Worm (Caenorhabditis elegans) whole organism, L4 larva: ENCODE data around the gene ZK154.6.

Experiments used
- D1046.2 ChIP-seq: fragments of 200-800 bp; sonication (Bioruptor generic); IDR thresholded peaks from 2 replicates; pipeline ENCODE4 v1.3.6; 2022; ENCODE audit warnings: missing genetic modification characterization, missing compliant biosample characterization
- F10B5.3 ChIP-seq: sonication (generic microtip); optimal IDR thresholded peaks from 2 replicates; lab custom pipeline; 2016; ENCODE audit warnings: mild to moderate bottlenecking, missing genetic modification characterization, missing compliant biosample characterization
- F37D6.2 ChIP-seq: sonication (generic microtip); optimal IDR thresholded peaks from 2 replicates; lab custom pipeline; 2016; ENCODE audit warnings: mild to moderate bottlenecking, missing genetic modification characterization, missing compliant biosample characterization
- F49E8.2 ChIP-seq: sonication (generic microtip); optimal IDR thresholded peaks from 2 replicates; lab custom pipeline; 2016; ENCODE audit warnings: missing compliant biosample characterization, mild to moderate bottlenecking, missing genetic modification characterization, borderline replicate concordance
- R02D3.7 ChIP-seq: fragments of 150-350 bp; sonication (generic microtip); optimal IDR thresholded peaks from 3 replicates; lab custom pipeline; 2014; ENCODE audit warnings: missing biosample characterization, missing genetic modification characterization
- T26A8.4 ChIP-seq: fragments of 200-800 bp; sonication (Bioruptor generic); IDR thresholded peaks from 2 replicates; pipeline ENCODE4 v1.3.6; 2022; ENCODE audit warnings: missing genetic modification characterization, missing compliant biosample characterization
- Y48G9A.11 ChIP-seq: fragments of 200-800 bp; sonication (Bioruptor generic); IDR thresholded peaks from 2 replicates; pipeline ENCODE4 v1.3.6; 2022; ENCODE audit warnings: missing genetic modification reagents, missing genetic modification characterization, missing compliant biosample characterization
- ZK337.2 ChIP-seq: fragments of 200-800 bp; sonication (Bioruptor generic); IDR thresholded peaks from 2 replicates; pipeline ENCODE4 v1.3.6; 2022; ENCODE audit warnings: missing genetic modification reagents, missing genetic modification characterization, missing compliant biosample characterization
- ZK546.5 ChIP-seq, 2 experiments: sonication (generic microtip); optimal IDR thresholded peaks; 2 replicates each; lab custom pipeline; 2017; ENCODE audit warnings: missing biosample characterization in 2 of 2, missing genetic modification characterization in 2 of 2
- arid-1 ChIP-seq: fragments of 200-800 bp; sonication (Bioruptor generic); conservative IDR thresholded peaks from 2 replicates; pipeline ENCODE4 v1.3.6; 2022; ENCODE audit warnings: missing genetic modification reagents, missing genetic modification characterization, missing compliant biosample characterization
- ceh-20 ChIP-seq: fragments of 200-800 bp; sonication (Bioruptor generic); IDR thresholded peaks from 2 replicates; pipeline ENCODE4 v1.3.6; 2022; ENCODE audit warnings: missing genetic modification reagents, missing genetic modification characterization, missing compliant biosample characterization
- ceh-28 ChIP-seq: fragments of 150-350 bp; optimal IDR thresholded peaks from 2 replicates; lab custom pipeline; 2014; ENCODE audit warnings: missing biosample characterization, missing genetic modification reagents, missing genetic modification characterization
- ceh-62 ChIP-seq: sonication (generic microtip); optimal IDR thresholded peaks from 2 replicates; lab custom pipeline; 2017; ENCODE audit warnings: missing biosample characterization, missing genetic modification characterization
- ceh-82 ChIP-seq: sonication (generic microtip); optimal IDR thresholded peaks from 2 replicates; lab custom pipeline; 2017; ENCODE audit warnings: missing biosample characterization, missing genetic modification characterization
- ces-1 ChIP-seq: fragments of 150-350 bp; sonication (generic microtip); optimal IDR thresholded peaks from 4 replicates; lab custom pipeline; 2014; ENCODE audit warnings: missing biosample characterization, missing genetic modification reagents, missing genetic modification characterization
- cey-2 ChIP-seq: sonication (generic microtip); optimal IDR thresholded peaks from 3 replicates; lab custom pipeline; 2017; ENCODE audit warnings: missing genetic modification characterization, mild to moderate bottlenecking, missing compliant biosample characterization, antibody characterized with exemption, borderline replicate concordance; ENCODE audit not compliant: insufficient read depth
- ctbp-1 ChIP-seq: fragments of 200-800 bp; sonication (Bioruptor generic); IDR thresholded peaks from 2 replicates; pipeline ENCODE4 v1.3.6; 2022; ENCODE audit warnings: missing genetic modification reagents, missing genetic modification characterization, missing compliant biosample characterization
- daf-19 ChIP-seq: fragments of 200-800 bp; sonication (Bioruptor generic); conservative IDR thresholded peaks from 2 replicates; pipeline ENCODE4 v1.3.6; 2022; ENCODE audit warnings: missing genetic modification characterization, missing compliant biosample characterization
- daf-8 ChIP-seq: fragments of 200-800 bp; sonication (Bioruptor generic); IDR thresholded peaks from 2 replicates; pipeline ENCODE4 v1.3.6; 2022; ENCODE audit warnings: missing genetic modification characterization, missing compliant biosample characterization
- dmd-8 ChIP-seq: fragments of 200-800 bp; sonication (Bioruptor generic); IDR thresholded peaks from 2 replicates; pipeline ENCODE4 v1.3.6; 2022; ENCODE audit warnings: missing genetic modification characterization, missing compliant biosample characterization
- dmd-9 ChIP-seq: fragments of 200-800 bp; sonication (Bioruptor generic); IDR thresholded peaks from 2 replicates; pipeline ENCODE4 v1.3.6; 2022; ENCODE audit warnings: missing genetic modification reagents, missing genetic modification characterization, missing compliant biosample characterization
- dpl-1 ChIP-seq: fragments of 150-350 bp; optimal IDR thresholded peaks from 2 replicates; lab custom pipeline; 2014; ENCODE audit warnings: missing biosample characterization, missing genetic modification reagents, missing genetic modification characterization
- dve-1 ChIP-seq: sonication (generic microtip); optimal IDR thresholded peaks from 2 replicates; lab custom pipeline; 2017; ENCODE audit warnings: antibody characterized with exemption, mild to moderate bottlenecking, missing genetic modification characterization, missing compliant biosample characterization; ENCODE audit not compliant: insufficient read depth
- fkh-10 ChIP-seq: fragments of 150-350 bp; optimal IDR thresholded peaks from 2 replicates; lab custom pipeline; 2014; ENCODE audit warnings: missing biosample characterization, missing genetic modification reagents, missing genetic modification characterization
- gei-8 ChIP-seq: fragments of 200-800 bp; sonication (Bioruptor generic); optimal IDR thresholded peaks from 2 replicates; lab custom pipeline; 2018; ENCODE audit warnings: mild to moderate bottlenecking, missing genetic modification characterization, missing compliant biosample characterization
- hif-1 ChIP-seq, 2 experiments: sonication (generic microtip); optimal IDR thresholded peaks; 2 replicates each; lab custom pipeline; 2016 to 2017; ENCODE audit warnings: missing compliant biosample characterization in 2 of 2, missing genetic modification characterization in 2 of 2, missing genetic modification reagents in 2 of 2, missing genotype in 2 of 2, mild to moderate bottlenecking in 1 of 2
- hlh-30 ChIP-seq: sonication (generic microtip); optimal IDR thresholded peaks from 2 replicates; lab custom pipeline; 2017; ENCODE audit warnings: antibody characterized with exemption, mild to moderate bottlenecking, missing genetic modification characterization, missing compliant biosample characterization; ENCODE audit not compliant: insufficient read depth
- hmg-1.1 ChIP-seq: fragments of 200-800 bp; sonication (Bioruptor generic); IDR thresholded peaks from 2 replicates; pipeline ENCODE4 v1.3.6; 2022; ENCODE audit warnings: missing genetic modification reagents, missing genetic modification characterization, missing compliant biosample characterization
- lim-7 ChIP-seq: fragments of 200-800 bp; sonication (Bioruptor generic); IDR thresholded peaks from 2 replicates; pipeline ENCODE4 v1.3.6; 2022; ENCODE audit warnings: missing genetic modification characterization, missing compliant biosample characterization
- lin-29 ChIP-seq: fragments of 200-800 bp; sonication (Bioruptor generic); IDR thresholded peaks from 2 replicates; pipeline ENCODE4 v1.3.6; 2022; ENCODE audit warnings: missing genetic modification reagents, missing genetic modification characterization, missing compliant biosample characterization
- lin-39 ChIP-seq: fragments of 150-350 bp; optimal IDR thresholded peaks from 2 replicates; lab custom pipeline; 2014; ENCODE audit warnings: missing biosample characterization, missing genetic modification reagents, missing genetic modification characterization
- lir-3 ChIP-seq: sonication (generic microtip); optimal IDR thresholded peaks from 2 replicates; lab custom pipeline; 2016; ENCODE audit warnings: mild to moderate bottlenecking, missing genetic modification characterization, missing compliant biosample characterization
- madf-9 ChIP-seq: fragments of 200-800 bp; sonication (Bioruptor generic); conservative IDR thresholded peaks from 2 replicates; pipeline ENCODE4 v1.3.6; 2022; ENCODE audit warnings: missing genetic modification reagents, missing genetic modification characterization, missing compliant biosample characterization
- mdl-1 ChIP-seq, 2 experiments: fragments of 150-350 bp in 1 of 2; sonication (generic microtip) in 1 of 2; optimal IDR thresholded peaks; 2 replicates each; lab custom pipeline; 2014 to 2017; ENCODE audit warnings: missing biosample characterization in 2 of 2, missing genetic modification characterization in 2 of 2
- mdt-29 ChIP-seq: fragments of 200-800 bp; sonication (Bioruptor generic); IDR thresholded peaks from 2 replicates; pipeline ENCODE4 v1.3.6; 2022; ENCODE audit warnings: missing genetic modification reagents, missing genetic modification characterization, missing compliant biosample characterization
- mep-1 ChIP-seq: fragments of 150-350 bp; sonication (generic microtip); optimal IDR thresholded peaks from 3 replicates; lab custom pipeline; 2014; ENCODE audit warnings: missing biosample characterization, missing genetic modification characterization
- mxl-3 ChIP-seq: fragments of 200-800 bp; sonication (Bioruptor generic); optimal IDR thresholded peaks from 2 replicates; lab custom pipeline; 2018; ENCODE audit warnings: mild to moderate bottlenecking, missing genetic modification characterization, missing compliant biosample characterization
- nhr-11 ChIP-seq: fragments of 150-350 bp; optimal IDR thresholded peaks from 2 replicates; lab custom pipeline; 2014; ENCODE audit warnings: missing biosample characterization, missing genetic modification characterization
- nhr-111 ChIP-seq: fragments of 200-800 bp; sonication (Bioruptor generic); optimal IDR thresholded peaks from 2 replicates; lab custom pipeline; 2018; ENCODE audit warnings: mild to moderate bottlenecking, missing genetic modification characterization, missing compliant biosample characterization
- nhr-237 ChIP-seq: sonication (generic microtip); optimal IDR thresholded peaks from 2 replicates; lab custom pipeline; 2017; ENCODE audit warnings: missing biosample characterization, missing genetic modification characterization
- nhr-25 ChIP-seq: sonication (generic microtip); optimal IDR thresholded peaks from 2 replicates; lab custom pipeline; 2017; ENCODE audit warnings: missing genetic modification characterization, mild to moderate bottlenecking, missing compliant biosample characterization, antibody characterized with exemption, moderate library complexity, borderline replicate concordance; ENCODE audit not compliant: insufficient read depth
- nhr-48 ChIP-seq: sonication (generic microtip); optimal IDR thresholded peaks from 2 replicates; lab custom pipeline; 2016; ENCODE audit warnings: mild to moderate bottlenecking, missing genetic modification characterization, missing compliant biosample characterization
- nhr-76 ChIP-seq: fragments of 150-350 bp; optimal IDR thresholded peaks from 2 replicates; lab custom pipeline; 2014; ENCODE audit warnings: missing biosample characterization, missing genetic modification characterization
- nhr-77 ChIP-seq: fragments of 150-350 bp; optimal IDR thresholded peaks from 2 replicates; lab custom pipeline; 2014; ENCODE audit warnings: missing biosample characterization, missing genetic modification characterization
- pqm-1 ChIP-seq: sonication (generic microtip); optimal IDR thresholded peaks from 2 replicates; lab custom pipeline; 2017; ENCODE audit warnings: missing biosample characterization, missing genetic modification characterization
- rbr-2 ChIP-seq: sonication (generic microtip); optimal IDR thresholded peaks from 2 replicates; lab custom pipeline; 2016; ENCODE audit warnings: missing genotype, missing genetic modification characterization, missing compliant biosample characterization
- skn-1 ChIP-seq: fragments of 150-350 bp; optimal IDR thresholded peaks from 2 replicates; lab custom pipeline; 2014; ENCODE audit warnings: missing biosample characterization, missing genetic modification characterization
- spr-3 ChIP-seq: fragments of 200-800 bp; sonication (Bioruptor generic); optimal IDR thresholded peaks from 2 replicates; lab custom pipeline; 2018; ENCODE audit warnings: mild to moderate bottlenecking, missing genetic modification characterization, missing compliant biosample characterization
- unc-62 ChIP-seq, 3 experiments: fragments of 150-350 bp in 1 of 3; sonication (generic microtip); optimal IDR thresholded peaks in 2 of 3; peaks in 1 of 3; 1 replicate in 1 of 3; 2 replicates in 2 of 3; lab custom pipeline; 2014 to 2017; ENCODE audit warnings: missing biosample characterization in 3 of 3, missing genetic modification characterization in 3 of 3, missing genetic modification reagents in 3 of 3, missing genotype in 1 of 3
- zag-1 ChIP-seq: fragments of 150-350 bp; optimal IDR thresholded peaks from 2 replicates; lab custom pipeline; 2014; ENCODE audit warnings: missing biosample characterization, missing genetic modification characterization
- zfp-2 ChIP-seq: sonication (generic microtip); optimal IDR thresholded peaks from 2 replicates; lab custom pipeline; 2016; ENCODE audit warnings: mild to moderate bottlenecking, missing genetic modification characterization, missing compliant biosample characterization

Gene ZK154.6

DNA sequence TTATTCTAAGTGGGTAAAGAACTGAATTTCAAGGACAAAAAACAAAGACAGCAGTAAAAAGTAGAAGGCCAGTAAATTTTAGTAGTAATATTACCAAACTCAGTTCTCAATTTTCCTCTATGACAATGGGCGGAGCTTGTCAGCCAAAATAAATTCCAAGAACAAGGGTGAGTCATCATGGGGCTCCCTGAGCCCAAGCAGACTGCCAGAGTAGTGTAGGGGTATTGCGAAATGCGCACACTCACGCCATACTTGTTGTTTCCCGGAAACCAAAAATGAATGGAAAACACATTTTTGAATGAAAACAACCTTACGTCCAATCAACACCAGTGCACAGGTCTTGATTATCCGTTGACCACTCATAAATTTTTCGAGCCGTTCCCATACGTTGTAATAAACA lies 1.6 kb downstream of the ZK154.6 start (continued):
- TF ChIP-seq fkh-10 (peak; percentile 38), cey-2 (tag; lab: Kevin White, UChicago) (no peak), rbr-2 (tag; lab: Kevin White, UChicago) (peak; percentile 64), spr-3 (GFP tag; lab: Kevin White, UChicago) (no peak), dmd-9 (GFP tag; lab: Robert Waterston, UW) (no peak), dpl-1 (GFP tag; lab: Kevin White, UChicago) (peak; percentile 8), hif-1 (tag; optimal IDR thresholded peaks at IDR 0.05; lab: Kevin White, UChicago) (no peak), madf-9 (GFP tag; lab: Robert Waterston, UW) (no peak), mep-1 (tag; lab: Kevin White, UChicago) (peak; percentile 52), mdt-29 (GFP tag; lab: Robert Waterston, UW) (no peak), ceh-28 (no peak), daf-19 (GFP tag; lab: Robert Waterston, UW) (0 out of 2 replicates have a peak, but pooled peaks have one; percentile 21), mdl-1 (tag; optimal IDR thresholded peaks at IDR 0.05; lab: Kevin White, UChicago) (peak in 1 of 2 experiments; percentile 55), skn-1 (tag; lab: Kevin White, UChicago) (no peak), zfp-2 (tag; lab: Kevin White, UChicago) (no peak), nhr-11 (tag; lab: Kevin White, UChicago) (peak; percentile 76), F37D6.2 (tag; lab: Kevin White, UChicago) (peak; percentile 58), T26A8.4 (no peak), Y48G9A.11 (GFP tag; lab: Robert Waterston, UW) (no peak), nhr-48 (tag; lab: Kevin White, UChicago) (no peak), nhr-76 (tag; lab: Kevin White, UChicago) (no peak), R02D3.7 (no peak), D1046.2 (GFP tag; lab: Robert Waterston, UW) (no peak), ces-1 (GFP tag; lab: Kevin White, UChicago) (no peak), F10B5.3 (no peak), unc-62 (GFP tag; optimal IDR thresholded peaks at IDR 0.05 in 1 of 2; lab: Kevin White, UChicago) (peak in 1 of 2 experiments; percentile 96), unc-62 (tag; optimal IDR thresholded peaks at IDR 0.05; lab: Kevin White, UChicago) (no peak), lin-29 (GFP tag; lab: Robert Waterston, UW) (no peak), pqm-1 (tag; lab: Kevin White, UChicago) (no peak), dmd-8 (GFP tag; lab: Robert Waterston, UW) (no peak), nhr-25 (tag; lab: Kevin White, UChicago) (no peak), nhr-237 (tag; lab: Kevin White, UChicago) (no peak), ZK337.2 (GFP tag; lab: Robert Waterston, UW) (no peak), ceh-20 (GFP tag; lab: Robert Waterston, UW) (no peak), lim-7 (GFP tag; lab: Robert Waterston, UW) (no peak), nhr-77 (tag; lab: Kevin White, UChicago) (no peak), lin-39 (tag; lab: Kevin White, UChicago) (no peak), ceh-82 (tag; lab: Kevin White, UChicago) (no peak), ctbp-1 (0 out of 2 replicates have a peak, but pooled peaks have one; percentile 17), dve-1 (tag; lab: Kevin White, UChicago) (no peak), ceh-62 (tag; lab: Kevin White, UChicago) (no peak), daf-8 (GFP tag; lab: Robert Waterston, UW) (no peak), hmg-1.1 (GFP tag; lab: Robert Waterston, UW) (peak; percentile 41; the same call in 1 of the 2 replicates), arid-1 (no peak), ZK546.5 (tag; optimal IDR thresholded peaks at IDR 0.05; lab: Kevin White, UChicago) (no peak), nhr-111 (no peak), lir-3 (tag; lab: Kevin White, UChicago) (no peak), zag-1 (tag; lab: Kevin White, UChicago) (no peak), gei-8 (GFP tag; lab: Kevin White, UChicago) (no peak), F49E8.2 (tag; lab: Kevin White, UChicago) (no peak), mxl-3 (GFP tag; lab: Kevin White, UChicago) (peak; percentile 39), hlh-30 (tag; lab: Kevin White, UChicago) (peak; percentile 38)
